Fruit fly (Drosophila melanogaster): Measurements from ENCODE around the gene CG11134.

CG11134 gene

dm6 chrX:13783958-13784907 lies 46.5 kb downstream of the CG11134 start (continued):
- 0 out of 2 replicates have a peak, but pooled peaks have one; percentile 30 for TF ChIP-seq CG6689 (GFP tag; IDR thresholded peaks at IDR 0.05)
- peak; percentile 61 for TF ChIP-seq Asciz (GFP tag; optimal IDR thresholded peaks at IDR 0.05)
- TF ChIP-seq dmrt11E (tag; optimal IDR thresholded peaks at IDR 0.05) = peak; percentile 30
- peak; percentile 16 for TF ChIP-seq CG18764 (GFP tag; optimal IDR thresholded peaks at IDR 0.05)
- TF ChIP-seq CG8924 (tag; optimal IDR thresholded peaks at IDR 0.05) = peak; percentile 14
- TF ChIP-seq al (GFP tag; IDR thresholded peaks at IDR 0.05) = no peak; the same call in 1 of the 2 replicates
- no peak for TF ChIP-seq CG2129 (GFP tag; IDR thresholded peaks at IDR 0.05; ENCODE audit: partially characterized antibody)
- TF ChIP-seq CG6813 (GFP tag; optimal IDR thresholded peaks at IDR 0.05) = no peak
- TF ChIP-seq Med (GFP tag) = peak; percentile 77
- no peak for TF ChIP-seq C15 (GFP tag; IDR thresholded peaks at IDR 0.05)
- peak; percentile 60 for TF ChIP-seq Blimp-1 (GFP tag; optimal IDR thresholded peaks at IDR 0.05)
- no peak for TF ChIP-seq CG4854 (GFP tag; optimal IDR thresholded peaks at IDR 0.05)
- TF ChIP-seq CG34224 (GFP tag; IDR thresholded peaks at IDR 0.05; ENCODE audit: partially characterized antibody) = no peak
- TF ChIP-seq tup (GFP tag; optimal IDR thresholded peaks at IDR 0.05) = peak; percentile 17
- TF ChIP-seq inv (GFP tag; IDR thresholded peaks at IDR 0.05; ENCODE audit: partially characterized antibody) = no peak
- no peak for TF ChIP-seq nerfin-2 (GFP tag; IDR thresholded peaks at IDR 0.05; ENCODE audit: partially characterized antibody)
- TF ChIP-seq sens (GFP tag) = peak; percentile 93
- TF ChIP-seq CG17912 (GFP tag; optimal IDR thresholded peaks at IDR 0.05) = no peak
- peak in 1 of 2 experiments; percentile 63 for TF ChIP-seq Hr51 (GFP tag; optimal IDR thresholded peaks at IDR 0.05)
- TF ChIP-seq zfh1 (GFP tag; IDR thresholded peaks at IDR 0.05) = peak; percentile 41; the same call in 1 of the 3 replicates
- TF ChIP-seq CG13894 (tag; optimal IDR thresholded peaks at IDR 0.05) = no peak
- no peak for TF ChIP-seq Taf1 (GFP tag; IDR thresholded peaks at IDR 0.05)
- TF ChIP-seq CG3995 (GFP tag; optimal IDR thresholded peaks at IDR 0.05) = no peak
- peak; percentile 17 for TF ChIP-seq Hmr (GFP tag; optimal IDR thresholded peaks at IDR 0.05)
- TF ChIP-seq CG11695 (GFP tag; IDR thresholded peaks at IDR 0.05) = peak; percentile 59; the same call in 2 of the 3 replicates
- TF ChIP-seq otp (GFP tag; IDR thresholded peaks at IDR 0.05) = no peak
- no peak for TF ChIP-seq Usf (GFP tag; optimal IDR thresholded peaks at IDR 0.05)
- TF ChIP-seq corto (GFP tag; optimal IDR thresholded peaks at IDR 0.05) = no peak
- peak; percentile 10 for TF ChIP-seq CG15011 (GFP tag; optimal IDR thresholded peaks at IDR 0.05)
- no peak for TF ChIP-seq CG3065 (GFP tag; optimal IDR thresholded peaks at IDR 0.05)
- TF ChIP-seq Optix (GFP tag; IDR thresholded peaks at IDR 0.05) = no peak
- TF ChIP-seq CG15269 (tag; optimal IDR thresholded peaks at IDR 0.05) = peak; percentile 61
- peak; percentile 32 for TF ChIP-seq CG9727 (GFP tag; optimal IDR thresholded peaks at IDR 0.05)
- TF ChIP-seq ap (GFP tag; IDR thresholded peaks at IDR 0.05) = no peak
- TF ChIP-seq CG12299 (tag; optimal IDR thresholded peaks at IDR 0.05) = no peak
- TF ChIP-seq btn (GFP tag; optimal IDR thresholded peaks at IDR 0.05) = no peak
- peak; percentile 23 for TF ChIP-seq mam (GFP tag; optimal IDR thresholded peaks at IDR 0.05)
- no peak for TF ChIP-seq B-H1 (GFP tag; IDR thresholded peaks at IDR 0.05)
- no peak for TF ChIP-seq lov (optimal IDR thresholded peaks at IDR 0.05)
- no peak for TF ChIP-seq lov (GFP tag; IDR thresholded peaks at IDR 0.05)
- no peak for TF ChIP-seq D (optimal IDR thresholded peaks at IDR 0.05)
- peak; percentile 47 for TF ChIP-seq D (GFP tag; optimal IDR thresholded peaks at IDR 0.05)
- peak; percentile 18 for TF ChIP-seq Fer1 (GFP tag; optimal IDR thresholded peaks at IDR 0.05)
- TF ChIP-seq CG2202 (tag; optimal IDR thresholded peaks at IDR 0.05) = no peak
- TF ChIP-seq Drgx (GFP tag; IDR thresholded peaks at IDR 0.05) = peak; percentile 66
- peak; percentile 0 for TF ChIP-seq cwo (GFP tag; optimal IDR thresholded peaks at IDR 0.05)
- TF ChIP-seq Abd-B (GFP tag; optimal IDR thresholded peaks at IDR 0.05) = peak; percentile 1
- TF ChIP-seq az2 (GFP tag; optimal IDR thresholded peaks at IDR 0.05) = peak; percentile 48

All from whole organism, embryonic.